Fruit fly (Drosophila melanogaster) whole organism, pupa: ENCODE results near the gene Pex10.

Experiments used
- CG10348 ChIP-seq: fragments of 200-800 bp; sonication (Bioruptor generic); IDR thresholded peaks from 2 replicates; pipeline ENCODE4 v1.3.6; 2022; ENCODE audit warnings: missing biosample characterization, missing genetic modification characterization
- D1 ChIP-seq: fragments of 200-800 bp; sonication (Bioruptor generic); optimal IDR thresholded peaks from 2 replicates; lab custom pipeline; 2018; ENCODE audit warnings: missing biosample characterization, mild to moderate bottlenecking, missing genetic modification characterization, moderate library complexity

DNA sequence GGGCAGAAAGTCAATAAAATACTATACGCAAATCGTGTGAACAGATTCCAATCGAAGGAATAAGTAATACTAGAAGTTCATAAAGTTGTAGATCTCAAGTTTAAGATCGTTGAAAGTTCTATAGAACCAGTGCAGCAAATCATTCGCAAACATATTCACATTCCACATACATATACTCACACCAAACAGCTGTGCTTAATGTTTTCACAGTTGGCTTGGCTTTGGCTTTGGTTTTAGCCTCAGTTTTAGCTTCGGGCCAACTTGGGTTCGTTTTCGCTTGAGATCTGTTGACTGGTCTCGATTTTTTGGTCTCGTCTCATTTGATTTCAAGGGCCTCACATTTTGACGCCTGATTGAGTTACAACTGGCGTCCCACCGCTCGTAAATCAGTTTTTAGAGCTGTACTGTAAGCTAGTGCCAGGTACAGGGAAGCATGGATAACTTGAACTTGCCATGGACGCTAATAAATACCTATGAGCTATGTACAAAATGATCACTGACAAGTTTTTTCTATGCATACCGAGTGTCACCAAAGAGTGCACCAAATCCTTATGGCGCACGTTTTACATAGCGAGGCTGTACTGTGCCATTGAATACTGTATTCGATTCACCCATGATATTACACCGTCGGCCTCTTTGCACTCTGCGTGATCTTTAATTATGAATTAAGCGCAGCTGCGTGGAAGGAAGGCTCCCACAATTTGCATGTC lies 29.3 kb downstream of the Pex10 start:
- TF ChIP-seq D1 (tag; lab: Kevin White, UChicago) = no peak
- TF ChIP-seq CG10348 (GFP tag; lab: Robert Waterston, UW) = 0 out of 2 replicates have a peak, but pooled peaks have one; percentile 53
